Fruit fly (Drosophila melanogaster): ENCODE results near the gene Gr23a.

DNA sequence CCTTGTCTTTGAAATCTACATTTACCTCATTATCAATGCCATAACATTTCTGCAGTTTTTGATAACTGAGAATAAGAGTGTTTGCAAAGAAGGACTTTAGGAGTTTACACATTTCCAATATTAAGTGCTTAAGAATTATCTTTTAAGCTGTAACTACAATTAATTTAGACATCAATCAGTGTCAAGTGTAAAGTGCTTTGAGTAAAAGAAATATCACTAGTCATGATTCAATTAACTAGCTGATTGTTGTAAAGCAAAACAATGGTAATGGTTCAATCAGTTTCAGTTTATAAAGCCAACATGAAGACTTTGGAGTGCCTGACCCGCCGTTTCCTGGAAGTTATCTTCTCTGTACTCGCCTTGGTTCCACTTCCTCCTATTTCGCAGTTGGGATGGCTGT lies at the start of gene Gr23a:
- TF ChIP-seq CG8478 (optimal IDR thresholded peaks at IDR 0.05) (no peak), psq (optimal IDR thresholded peaks at IDR 0.05) (no peak), EcR (GFP tag; optimal IDR thresholded peaks at IDR 0.05) (no peak)

Data from whole organism.